Worm (Caenorhabditis elegans) whole organism, late embryonic: Measurements from ENCODE around the gene msp-152.

Experiments used
- F13H6.1 ChIP-seq: sonication (generic microtip); optimal IDR thresholded peaks from 2 replicates; lab custom pipeline; 2016; ENCODE audit warnings: missing genetic modification characterization, missing compliant biosample characterization
- ceh-14 ChIP-seq: sonication (generic microtip); optimal IDR thresholded peaks from 2 replicates; lab custom pipeline; 2016; ENCODE audit warnings: missing genotype, missing genetic modification characterization, missing compliant biosample characterization
- ceh-18 ChIP-seq: sonication (generic microtip); optimal IDR thresholded peaks from 2 replicates; lab custom pipeline; 2016; ENCODE audit warnings: missing genetic modification characterization, missing compliant biosample characterization
- ceh-19 ChIP-seq: fragments of 200-800 bp; sonication (Bioruptor generic); optimal IDR thresholded peaks from 2 replicates; lab custom pipeline; 2018; ENCODE audit warnings: mild to moderate bottlenecking, missing genetic modification characterization, missing compliant biosample characterization
- ceh-31 ChIP-seq: sonication (generic microtip); optimal IDR thresholded peaks from 2 replicates; lab custom pipeline; 2016; ENCODE audit warnings: missing genetic modification characterization, missing compliant biosample characterization
- ceh-34 ChIP-seq: sonication (generic microtip); optimal IDR thresholded peaks from 2 replicates; lab custom pipeline; 2016; ENCODE audit warnings: mild to moderate bottlenecking, missing genetic modification characterization, missing compliant biosample characterization
- ceh-48 ChIP-seq: sonication (generic microtip); optimal IDR thresholded peaks from 2 replicates; lab custom pipeline; 2016; ENCODE audit warnings: missing genetic modification characterization, inconsistent platforms, missing compliant biosample characterization
- ceh-6 ChIP-seq: fragments of 200-800 bp; sonication (Bioruptor generic); optimal IDR thresholded peaks from 2 replicates; lab custom pipeline; 2018; ENCODE audit warnings: mild to moderate bottlenecking, missing genetic modification characterization, missing compliant biosample characterization
- ceh-9 ChIP-seq: sonication (generic microtip); optimal IDR thresholded peaks from 2 replicates; lab custom pipeline; 2016; ENCODE audit warnings: mild to moderate bottlenecking, missing genetic modification characterization, inconsistent platforms, missing compliant biosample characterization
- elt-2 ChIP-seq: sonication (generic microtip); optimal IDR thresholded peaks from 2 replicates; lab custom pipeline; 2016; ENCODE audit warnings: missing genetic modification reagents, missing genetic modification characterization, missing compliant biosample characterization
- elt-4 ChIP-seq: sonication (generic microtip); optimal IDR thresholded peaks from 2 replicates; lab custom pipeline; 2016; ENCODE audit warnings: missing genetic modification characterization, missing compliant biosample characterization
- ets-4 ChIP-seq: sonication (generic microtip); optimal IDR thresholded peaks from 2 replicates; lab custom pipeline; 2016; ENCODE audit warnings: missing genetic modification characterization, missing compliant biosample characterization
- eyg-1 ChIP-seq: sonication (generic microtip); optimal IDR thresholded peaks from 2 replicates; lab custom pipeline; 2016; ENCODE audit warnings: missing genotype, missing genetic modification characterization, missing compliant biosample characterization
- fax-1 ChIP-seq: sonication (generic microtip); optimal IDR thresholded peaks from 2 replicates; lab custom pipeline; 2016; ENCODE audit warnings: missing genotype, missing genetic modification characterization, missing compliant biosample characterization
- gmeb-2 ChIP-seq: sonication (generic microtip); optimal IDR thresholded peaks from 2 replicates; lab custom pipeline; 2016; ENCODE audit warnings: missing genetic modification characterization, inconsistent platforms, missing compliant biosample characterization
- hlh-13 ChIP-seq: fragments of 200-800 bp; sonication (Bioruptor generic); optimal IDR thresholded peaks from 2 replicates; lab custom pipeline; 2018; ENCODE audit warnings: mild to moderate bottlenecking, missing genetic modification characterization, missing compliant biosample characterization
- hlh-30 ChIP-seq: sonication (generic microtip); optimal IDR thresholded peaks from 2 replicates; lab custom pipeline; 2017; ENCODE audit warnings: antibody characterized with exemption, missing genetic modification characterization, missing compliant biosample characterization; ENCODE audit not compliant: insufficient read depth
- hlh-6 ChIP-seq: sonication (generic microtip); optimal IDR thresholded peaks from 2 replicates; lab custom pipeline; 2016; ENCODE audit warnings: missing genotype, missing genetic modification characterization, missing compliant biosample characterization
- hlh-8 ChIP-seq: sonication (generic microtip); optimal IDR thresholded peaks from 2 replicates; lab custom pipeline; 2016; ENCODE audit warnings: missing genotype, missing genetic modification characterization, missing compliant biosample characterization
- madf-2 ChIP-seq: sonication (generic microtip); optimal IDR thresholded peaks from 2 replicates; lab custom pipeline; 2017; ENCODE audit warnings: missing genetic modification characterization, missing compliant biosample characterization
- nhr-232 ChIP-seq: sonication (generic microtip); optimal IDR thresholded peaks from 2 replicates; lab custom pipeline; 2016; ENCODE audit warnings: missing genetic modification characterization, missing compliant biosample characterization
- odd-2 ChIP-seq: sonication (generic microtip); optimal IDR thresholded peaks from 2 replicates; lab custom pipeline; 2017; ENCODE audit warnings: antibody characterized with exemption, mild to moderate bottlenecking, missing genetic modification characterization, missing compliant biosample characterization
- pat-9 ChIP-seq: fragments of 200-800 bp; sonication (Bioruptor generic); optimal IDR thresholded peaks from 2 replicates; lab custom pipeline; 2018; ENCODE audit warnings: mild to moderate bottlenecking, missing genetic modification characterization, moderate library complexity, missing compliant biosample characterization
- pax-1 ChIP-seq: fragments of 150-350 bp; optimal IDR thresholded peaks from 2 replicates; lab custom pipeline; 2014; ENCODE audit warnings: missing biosample characterization, missing genetic modification characterization
- pha-2 ChIP-seq: sonication (generic microtip); optimal IDR thresholded peaks from 2 replicates; lab custom pipeline; 2017; ENCODE audit warnings: mild to moderate bottlenecking, missing genetic modification characterization, missing compliant biosample characterization
- rnt-1 ChIP-seq: sonication (generic microtip); optimal IDR thresholded peaks from 2 replicates; lab custom pipeline; 2016; ENCODE audit warnings: missing genetic modification characterization, missing compliant biosample characterization
- sdc-2 ChIP-seq: sonication (generic microtip); optimal IDR thresholded peaks from 2 replicates; lab custom pipeline; 2016; ENCODE audit warnings: missing genotype, missing genetic modification characterization, missing compliant biosample characterization
- sox-4 ChIP-seq: sonication (generic microtip); optimal IDR thresholded peaks from 2 replicates; lab custom pipeline; 2017; ENCODE audit warnings: mild to moderate bottlenecking, missing genetic modification characterization, inconsistent platforms, missing compliant biosample characterization
- syd-9 ChIP-seq: sonication (generic microtip); optimal IDR thresholded peaks from 2 replicates; lab custom pipeline; 2016; ENCODE audit warnings: mild to moderate bottlenecking, missing genetic modification characterization, moderate library complexity, missing compliant biosample characterization
- tbx-2 ChIP-seq: sonication (generic microtip); optimal IDR thresholded peaks from 2 replicates; lab custom pipeline; 2016; ENCODE audit warnings: missing genetic modification characterization, missing compliant biosample characterization
- tbx-7 ChIP-seq: sonication (generic microtip); optimal IDR thresholded peaks from 2 replicates; lab custom pipeline; 2016; ENCODE audit warnings: missing genotype, missing genetic modification characterization, missing compliant biosample characterization
- zip-5 ChIP-seq: sonication (generic microtip); optimal IDR thresholded peaks from 2 replicates; lab custom pipeline; 2016; ENCODE audit warnings: missing genetic modification characterization, missing compliant biosample characterization
- ztf-16 ChIP-seq: sonication (generic microtip); optimal IDR thresholded peaks from 2 replicates; lab custom pipeline; 2017; ENCODE audit warnings: missing genetic modification characterization, missing compliant biosample characterization

Gene msp-152

DNA sequence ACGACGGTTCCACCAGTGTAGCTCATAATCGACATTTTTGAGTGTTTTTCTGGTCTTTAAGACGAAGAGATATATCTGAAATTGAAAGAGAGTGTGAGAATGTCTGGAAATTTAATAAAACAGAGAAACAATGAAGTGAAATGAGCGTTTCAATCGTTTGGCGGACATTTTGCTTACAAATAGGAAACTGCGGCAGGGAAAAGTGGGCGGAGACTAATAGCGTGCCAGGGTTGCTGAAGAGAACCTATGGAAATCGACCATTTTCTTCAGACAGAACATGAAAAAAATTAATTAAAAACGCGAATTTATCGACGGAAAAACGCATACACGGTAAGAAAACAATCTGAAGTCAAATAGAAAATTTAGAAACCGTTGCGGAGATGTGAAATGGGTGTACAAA lies 22.5 kb downstream of the msp-152 start, which contains the start of gene pbs-3 (continued):
- TF ChIP-seq zip-5 (tag; lab: Kevin White, UChicago) (peak; percentile 26), gmeb-2 (tag; lab: Kevin White, UChicago) (no peak), ceh-14 (tag; lab: Kevin White, UChicago) (peak; percentile 74), tbx-2 (tag; lab: Kevin White, UChicago) (peak; percentile 88)
- TF ChIP-seq, all 69 proteins: peak for 23

DNA sequence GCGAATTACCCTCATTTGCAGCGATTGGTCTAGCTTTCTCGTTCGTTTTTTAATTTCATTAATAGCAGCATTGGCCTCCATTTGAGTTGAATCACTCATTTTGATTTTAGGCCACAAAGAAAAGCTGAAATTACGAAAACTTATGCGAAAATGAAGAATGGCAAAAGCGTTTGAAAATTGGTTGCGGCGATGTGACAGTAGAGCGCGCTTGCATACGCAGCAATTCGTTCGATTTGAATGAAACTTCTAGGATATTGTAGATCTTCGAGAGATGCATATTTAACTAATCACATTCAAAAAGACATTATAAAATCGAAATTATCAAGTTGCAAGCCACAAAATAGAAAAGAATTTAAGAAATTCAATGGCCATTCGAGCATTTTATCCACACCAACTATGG lies 26.9 kb downstream of the msp-152 start, which contains the start of gene ulp-2:
Gene ulp-2 (minus strand): TSS at position 158 of the 400 bp plus-strand sequence.
- TF ChIP-seq odd-2 (tag; lab: Kevin White, UChicago) (no peak), elt-4 (tag; lab: Kevin White, UChicago) (no peak), ceh-18 (tag; lab: Kevin White, UChicago) (no peak), sox-4 (tag; lab: Kevin White, UChicago) (no peak), ceh-19 (no peak), hlh-30 (no peak), hlh-6 (no peak), elt-2 (tag; lab: Kevin White, UChicago) (no peak), ztf-16 (tag; lab: Kevin White, UChicago) (no peak), pax-1 (tag; lab: Kevin White, UChicago) (no peak), tbx-7 (tag; lab: Kevin White, UChicago) (no peak)

DNA sequence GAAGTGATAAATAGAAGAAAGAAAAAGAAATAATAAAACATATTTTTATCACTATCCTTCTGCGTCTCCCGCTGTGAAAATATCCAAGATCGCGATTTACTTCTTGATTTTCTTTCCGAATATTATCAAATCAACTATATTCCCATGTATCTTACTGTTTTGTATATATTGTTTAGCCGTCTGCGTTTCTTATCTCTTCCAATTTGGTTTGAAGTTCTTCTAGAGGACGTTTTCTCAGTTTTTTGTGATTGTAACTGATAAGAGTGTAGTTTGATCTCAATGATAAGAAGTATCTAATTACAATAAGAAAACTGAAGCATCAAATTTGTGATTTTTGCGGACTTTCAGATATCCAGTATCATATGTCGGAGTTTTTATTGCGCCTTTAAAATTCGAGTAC lies 27.9 kb downstream of the msp-152 start:
- TF ChIP-seq elt-2 (tag; lab: Kevin White, UChicago) (peak; percentile 96), ceh-19 (no peak), hlh-13 (no peak)

DNA sequence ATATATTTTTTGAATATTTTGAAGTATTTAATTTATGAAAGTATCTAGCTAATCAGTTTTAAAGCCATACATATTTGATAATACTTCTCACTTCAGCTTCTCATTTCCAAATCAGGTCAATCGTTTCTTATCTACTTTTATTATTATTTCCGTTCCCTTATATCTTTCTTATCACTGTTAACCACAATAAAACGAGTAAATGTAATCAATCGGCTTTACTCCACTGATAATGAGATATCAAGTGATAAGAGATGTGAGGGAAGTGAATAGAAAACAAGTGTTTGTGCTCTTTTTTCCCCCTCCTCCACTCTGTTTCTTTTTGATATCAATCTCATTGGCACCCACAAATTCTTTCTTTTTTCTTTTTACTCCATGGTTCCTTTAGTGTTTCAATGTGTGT lies 33.7 kb downstream of the msp-152 start:
- TF ChIP-seq sox-4 (tag; lab: Kevin White, UChicago) (no peak), sdc-2 (tag; lab: Kevin White, UChicago) (no peak), elt-2 (tag; lab: Kevin White, UChicago) (peak; percentile 99)

DNA sequence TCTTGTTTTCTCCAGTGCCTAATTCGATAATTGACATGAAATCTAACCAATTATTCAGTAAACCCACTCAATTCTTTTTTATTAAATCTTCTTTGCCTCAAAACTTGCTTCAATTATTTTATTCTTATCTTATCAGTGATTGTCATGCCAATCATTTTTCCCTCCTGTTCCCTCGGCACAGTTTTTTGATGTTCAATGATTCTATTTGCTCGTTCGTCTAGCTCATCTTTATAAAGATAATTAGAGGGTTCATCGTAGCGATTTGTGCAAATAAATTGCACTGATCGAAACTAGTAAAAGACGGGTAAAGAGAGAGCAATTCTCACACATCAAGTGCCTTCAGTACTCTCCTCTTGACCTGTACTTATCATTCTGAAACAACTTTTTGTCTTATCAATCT lies 34.8 kb downstream of the msp-152 start:
- TF ChIP-seq eyg-1 (no peak), ceh-6 (GFP tag; lab: Kevin White, UChicago) (no peak), ceh-34 (tag; lab: Kevin White, UChicago) (no peak), elt-2 (tag; lab: Kevin White, UChicago) (peak; percentile 93), pha-2 (tag; lab: Kevin White, UChicago) (no peak), hlh-8 (tag; lab: Kevin White, UChicago) (no peak), ceh-48 (tag; lab: Kevin White, UChicago) (no peak), syd-9 (no peak), hlh-6 (no peak)

DNA sequence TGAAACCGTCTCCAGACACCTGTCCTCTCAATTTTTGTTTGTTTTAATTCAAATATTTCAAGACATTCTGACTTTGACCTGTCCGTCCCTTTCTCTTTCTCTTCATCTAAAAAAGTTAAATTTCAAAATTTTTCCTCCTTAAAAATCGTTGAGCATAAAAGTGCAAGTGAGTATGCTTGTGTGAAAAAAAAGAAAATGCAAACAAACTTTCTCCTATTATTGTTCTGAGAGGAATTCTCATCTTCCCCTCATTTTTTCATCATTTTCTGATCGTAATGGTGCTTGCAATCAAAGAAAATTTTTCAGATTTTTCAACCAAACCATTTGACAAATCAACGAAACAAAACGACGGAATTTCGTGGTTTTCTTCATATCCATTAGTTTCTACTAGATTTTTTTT lies 36.0 kb downstream of the msp-152 start, which contains the start of gene shc-2:
Gene shc-2 (plus strand): TSS at position 301 of the 400 bp plus-strand sequence.
- no peak for TF ChIP-seq ceh-6 (GFP tag; lab: Kevin White, UChicago)
- no peak for TF ChIP-seq hlh-13
- no peak for TF ChIP-seq syd-9
- TF ChIP-seq pax-1 (tag; lab: Kevin White, UChicago), result no peak
- no peak for TF ChIP-seq ceh-31 (tag; lab: Kevin White, UChicago)
- TF ChIP-seq tbx-2 (tag; lab: Kevin White, UChicago), result no peak
- no peak for TF ChIP-seq fax-1
- no peak for TF ChIP-seq tbx-7 (tag; lab: Kevin White, UChicago)
- no peak for TF ChIP-seq madf-2 (tag; lab: Kevin White, UChicago)
- TF ChIP-seq ceh-9, result no peak
- TF ChIP-seq F13H6.1, result no peak
- no peak for TF ChIP-seq pat-9 (tag; lab: Kevin White, UChicago)
- no peak for TF ChIP-seq ets-4 (tag; lab: Kevin White, UChicago)
- TF ChIP-seq nhr-232 (tag; lab: Kevin White, UChicago), result no peak
- no peak for TF ChIP-seq rnt-1 (tag; lab: Kevin White, UChicago)
